Worm (Caenorhabditis elegans) whole organism, early embryonic: ENCODE measurements around the gene best-12.

ENCODE experiments used
- B0310.2 ChIP-seq: sonication (generic microtip); optimal IDR thresholded peaks from 2 replicates; lab custom pipeline; 2016; ENCODE audit warnings: mild to moderate bottlenecking, missing genetic modification characterization, missing compliant biosample characterization
- F13C5.2 ChIP-seq: sonication (generic microtip); optimal IDR thresholded peaks from 2 replicates; lab custom pipeline; 2017; ENCODE audit warnings: mild to moderate bottlenecking, missing genetic modification characterization, inconsistent platforms, missing compliant biosample characterization
- ama-1 ChIP-seq: fragments of 150-350 bp; optimal IDR thresholded peaks from 2 replicates; lab custom pipeline; 2014
- ceh-13 ChIP-seq: fragments of 200-800 bp; sonication (Bioruptor generic); optimal IDR thresholded peaks from 2 replicates; lab custom pipeline; 2018; ENCODE audit warnings: mild to moderate bottlenecking, missing genetic modification characterization, missing compliant biosample characterization
- ets-7 ChIP-seq: sonication (generic microtip); optimal IDR thresholded peaks from 2 replicates; lab custom pipeline; 2016; ENCODE audit warnings: missing genotype, missing genetic modification characterization, missing compliant biosample characterization
- flt-1 ChIP-seq: fragments of 200-800 bp; sonication (Bioruptor generic); IDR thresholded peaks from 2 replicates; pipeline ENCODE4 v1.3.6; 2022; ENCODE audit warnings: missing genetic modification characterization, missing compliant biosample characterization
- pes-1 ChIP-seq: fragments of 200-800 bp; sonication (Bioruptor generic); IDR thresholded peaks from 2 replicates; pipeline ENCODE4 v1.3.6; 2022; ENCODE audit warnings: missing genetic modification reagents, missing genetic modification characterization, missing compliant biosample characterization
- sea-1 ChIP-seq: fragments of 200-800 bp; sonication (Bioruptor generic); conservative IDR thresholded peaks from 2 replicates; pipeline ENCODE4 v1.3.6; 2022; ENCODE audit warnings: missing genetic modification characterization, missing compliant biosample characterization
- tbx-37 ChIP-seq: fragments of 200-800 bp; sonication (Bioruptor generic); conservative IDR thresholded peaks from 2 replicates; pipeline ENCODE4 v1.3.6; 2022; ENCODE audit warnings: missing genetic modification reagents, missing genetic modification characterization, missing compliant biosample characterization
- tra-4 ChIP-seq: sonication (generic microtip); optimal IDR thresholded peaks from 2 replicates; lab custom pipeline; 2017; ENCODE audit warnings: missing genetic modification characterization, missing compliant biosample characterization

- TF ChIP-seq ets-7 (no peak), flt-1 (GFP tag; lab: Robert Waterston, UW) (no peak), F13C5.2 (tag; lab: Kevin White, UChicago) (no peak), sea-1 (GFP tag; lab: Robert Waterston, UW) (no peak), tra-4 (no peak), ama-1 (lab: Kevin White, UChicago) (no peak), pes-1 (GFP tag; lab: Robert Waterston, UW) (no peak), tbx-37 (no peak), ceh-13 (no peak), B0310.2 (tag; lab: Kevin White, UChicago) (no peak)
These were observed 2.2 kb upstream of the best-12 start for ce11 chrV:16047052-16047451.
